Fruit fly (Drosophila melanogaster) S2 (cell line): ENCODE measurements around the gene Lcp65Ag3.

Source experiments
- CG8478 ChIP-seq: fragments of >200 bp; optimal IDR thresholded peaks from 2 replicates; lab custom pipeline; 2018
- CTCF ChIP-seq, 2 experiments: fragments of >200 bp; optimal IDR thresholded peaks; 2 replicates each; lab custom pipeline; 2018

DNA sequence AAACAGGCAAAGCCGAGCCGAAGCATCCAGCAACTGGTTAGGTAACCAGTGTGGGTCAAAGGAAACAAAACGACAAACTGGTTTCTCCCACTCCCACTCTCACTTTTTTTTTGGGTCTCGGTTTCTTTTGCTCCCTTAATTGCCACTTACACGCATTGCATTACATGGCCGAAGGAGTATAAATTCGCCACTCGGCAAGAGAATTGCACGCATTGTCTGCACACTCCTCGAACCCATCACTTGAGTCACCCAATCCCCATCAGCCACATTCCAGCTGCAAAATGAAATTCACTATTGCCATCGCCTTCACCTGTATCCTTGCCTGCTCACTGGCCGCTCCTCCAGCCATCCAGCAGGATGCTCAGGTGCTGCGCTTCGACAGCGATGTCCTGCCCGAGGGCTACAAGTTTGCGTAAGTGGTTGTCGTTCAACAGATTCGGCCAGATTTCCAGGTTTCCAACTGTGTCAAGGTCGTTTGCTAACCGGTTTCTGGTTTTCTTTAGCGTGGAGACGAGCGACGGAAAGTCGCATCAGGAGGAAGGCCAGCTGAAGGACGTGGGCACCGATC is 12.5 kb upstream of the Lcp65Ag3 start, which contains the start of gene Lcp65Ad:
- TF ChIP-seq CTCF (optimal IDR thresholded peaks at IDR 0.05; lab: Kevin White, UChicago) (no peak), CG8478 (no peak)
